Worm (Caenorhabditis elegans) whole organism, mixed stage, embryonic: Measurements from ENCODE around the gene R08D7.5.
"Not testable (repeated sequence)": the region's sequence is repeated elsewhere in the genome, so short reads cannot be mapped to it uniquely, and the experiment has no call there.

Experiments
- M03D4.4 ChIP-seq: sonication (generic microtip); optimal IDR thresholded peaks from 2 replicates; lab custom pipeline; 2017; ENCODE audit warnings: mild to moderate bottlenecking, missing genetic modification characterization, missing compliant biosample characterization
- bed-3 ChIP-seq: fragments of 200-800 bp; sonication (Bioruptor generic); optimal IDR thresholded peaks from 3 replicates; lab custom pipeline; 2018; ENCODE audit warnings: mild to moderate bottlenecking, missing genetic modification characterization, moderate library complexity, missing compliant biosample characterization
- ceh-39 ChIP-seq: fragments of 150-350 bp; optimal IDR thresholded peaks from 2 replicates; lab custom pipeline; 2014; ENCODE audit warnings: missing biosample characterization, missing genetic modification characterization
- ceh-43 ChIP-seq: fragments of 200-800 bp; sonication (Bioruptor generic); optimal IDR thresholded peaks from 2 replicates; lab custom pipeline; 2018; ENCODE audit warnings: mild to moderate bottlenecking, missing genetic modification characterization, moderate library complexity, missing compliant biosample characterization
- ceh-83 ChIP-seq: fragments of 200-800 bp; sonication (Bioruptor generic); optimal IDR thresholded peaks from 2 replicates; lab custom pipeline; 2018; ENCODE audit warnings: mild to moderate bottlenecking, missing genetic modification characterization, missing compliant biosample characterization
- ces-1 ChIP-seq: fragments of 150-350 bp; optimal IDR thresholded peaks from 2 replicates; lab custom pipeline; 2014; ENCODE audit warnings: missing biosample characterization, missing genetic modification reagents, missing genetic modification characterization
- cnd-1 ChIP-seq: fragments of 200-800 bp; sonication (Bioruptor generic); optimal IDR thresholded peaks from 2 replicates; lab custom pipeline; 2018; ENCODE audit warnings: mild to moderate bottlenecking, missing genetic modification characterization, missing compliant biosample characterization
- drap-1 ChIP-seq: fragments of 200-800 bp; sonication (Bioruptor generic); optimal IDR thresholded peaks from 3 replicates; lab custom pipeline; 2018; ENCODE audit warnings: mild to moderate bottlenecking, missing genetic modification characterization, missing compliant biosample characterization
- elt-1 ChIP-seq: sonication (generic microtip); optimal IDR thresholded peaks from 2 replicates; lab custom pipeline; 2017; ENCODE audit warnings: missing genetic modification characterization, mild to moderate bottlenecking, missing compliant biosample characterization, antibody characterized with exemption, moderate library complexity, borderline replicate concordance; ENCODE audit not compliant: insufficient read depth
- elt-3 ChIP-seq: fragments of 150-350 bp; optimal IDR thresholded peaks from 2 replicates; lab custom pipeline; 2014; ENCODE audit warnings: missing biosample characterization, missing genetic modification characterization
- ham-2 ChIP-seq: fragments of 200-800 bp; sonication (Bioruptor generic); optimal IDR thresholded peaks from 2 replicates; lab custom pipeline; 2018; ENCODE audit warnings: mild to moderate bottlenecking, missing genetic modification characterization, missing compliant biosample characterization
- hlh-1 ChIP-seq: fragments of 150-350 bp; optimal IDR thresholded peaks from 2 replicates; lab custom pipeline; 2014; ENCODE audit warnings: missing biosample characterization, missing genetic modification reagents, missing genetic modification characterization
- lin-13 ChIP-seq: fragments of 150-350 bp; optimal IDR thresholded peaks from 2 replicates; lab custom pipeline; 2014; ENCODE audit warnings: missing biosample characterization, missing genetic modification characterization
- lin-32 ChIP-seq: fragments of 200-800 bp; sonication (Bioruptor generic); optimal IDR thresholded peaks from 2 replicates; lab custom pipeline; 2018; ENCODE audit warnings: mild to moderate bottlenecking, missing genetic modification characterization, missing compliant biosample characterization
- lsy-2 ChIP-seq: fragments of 150-350 bp; optimal IDR thresholded peaks from 2 replicates; lab custom pipeline; 2014; ENCODE audit warnings: missing biosample characterization, missing genetic modification characterization
- mab-5 ChIP-seq: fragments of 150-350 bp; optimal IDR thresholded peaks from 2 replicates; lab custom pipeline; 2014; ENCODE audit warnings: missing biosample characterization, missing genetic modification characterization
- mep-1 ChIP-seq: fragments of 150-350 bp; optimal IDR thresholded peaks from 2 replicates; lab custom pipeline; 2017; ENCODE audit warnings: missing biosample characterization, missing genetic modification reagents, missing genetic modification characterization, inconsistent platforms
- mls-2 ChIP-seq: sonication (generic microtip); optimal IDR thresholded peaks from 2 replicates; lab custom pipeline; 2016; ENCODE audit warnings: mild to moderate bottlenecking, missing genetic modification characterization, moderate library complexity, missing compliant biosample characterization
- nhr-12 ChIP-seq: fragments of 150-350 bp; optimal IDR thresholded peaks from 2 replicates; lab custom pipeline; 2014; ENCODE audit warnings: missing biosample characterization, missing genetic modification characterization
- nhr-237 ChIP-seq: fragments of 150-350 bp; optimal IDR thresholded peaks from 2 replicates; lab custom pipeline; 2014; ENCODE audit warnings: missing biosample characterization, missing genetic modification characterization
- nhr-28 ChIP-seq: fragments of 150-350 bp; optimal IDR thresholded peaks from 2 replicates; lab custom pipeline; 2014; ENCODE audit warnings: missing biosample characterization, missing genetic modification characterization
- nhr-76 ChIP-seq: sonication (generic microtip); optimal IDR thresholded peaks from 2 replicates; lab custom pipeline; 2017; ENCODE audit warnings: missing biosample characterization, missing genetic modification characterization
- pha-4 ChIP-seq: fragments of 150-350 bp; optimal IDR thresholded peaks from 2 replicates; lab custom pipeline; 2018; ENCODE audit warnings: missing biosample characterization, missing genetic modification reagents, missing genetic modification characterization
- sem-2 ChIP-seq: fragments of 200-800 bp; sonication (Bioruptor generic); optimal IDR thresholded peaks from 2 replicates; lab custom pipeline; 2018; ENCODE audit warnings: mild to moderate bottlenecking, missing genetic modification characterization, missing compliant biosample characterization
- snpc-4 ChIP-seq: fragments of 150-350 bp; optimal IDR thresholded peaks from 2 replicates; lab custom pipeline; 2014; ENCODE audit warnings: missing biosample characterization, missing genetic modification characterization
- sptf-1 ChIP-seq: sonication (generic microtip); optimal IDR thresholded peaks from 2 replicates; lab custom pipeline; 2017; ENCODE audit warnings: mild to moderate bottlenecking, missing genetic modification characterization, moderate library complexity, missing compliant biosample characterization
- tbx-8 ChIP-seq: fragments of 200-800 bp; sonication (Bioruptor generic); optimal IDR thresholded peaks from 2 replicates; lab custom pipeline; 2018; ENCODE audit warnings: mild to moderate bottlenecking, missing genetic modification characterization, moderate library complexity, missing compliant biosample characterization
- unc-120 ChIP-seq: sonication (generic microtip); optimal IDR thresholded peaks from 2 replicates; lab custom pipeline; 2017; ENCODE audit warnings: missing genetic modification characterization, missing compliant biosample characterization; ENCODE audit not compliant: poor library complexity, severe bottlenecking
- unc-62 ChIP-seq: fragments of 150-350 bp; optimal IDR thresholded peaks from 2 replicates; lab custom pipeline; 2014; ENCODE audit warnings: missing biosample characterization, missing genetic modification reagents, missing genetic modification characterization
- zip-8 ChIP-seq: fragments of 150-350 bp; optimal IDR thresholded peaks from 2 replicates; lab custom pipeline; 2014; ENCODE audit warnings: missing biosample characterization, missing genetic modification characterization
- ztf-11 ChIP-seq: fragments of 150-350 bp; optimal IDR thresholded peaks from 2 replicates; lab custom pipeline; 2014; ENCODE audit warnings: missing biosample characterization, missing genetic modification characterization

R08D7.5 gene

ce11 chrIII:9001899-9002298, 28.0 kb downstream of the R08D7.5 start, which contains the start of gene rpn-6.2:
Gene rpn-6.2 (minus strand): TSS chrIII:9001999.
- TF ChIP-seq sem-2 (GFP tag; lab: Kevin White, UChicago), result no peak
- TF ChIP-seq bed-3, result no peak
- TF ChIP-seq ces-1 (GFP tag; lab: Kevin White, UChicago), result no peak
- TF ChIP-seq ceh-39 (tag; lab: Kevin White, UChicago), result no peak
- no peak for TF ChIP-seq ztf-11 (tag; lab: Kevin White, UChicago)
- TF ChIP-seq cnd-1 (tag; lab: Kevin White, UChicago), result no peak
- no peak for TF ChIP-seq ham-2 (GFP tag; lab: Kevin White, UChicago)
- TF ChIP-seq nhr-76 (tag; lab: Kevin White, UChicago), result no peak
- TF ChIP-seq nhr-12 (tag; lab: Kevin White, UChicago), result no peak
- TF ChIP-seq mls-2 (tag; lab: Kevin White, UChicago), result no peak
- no peak for TF ChIP-seq elt-3 (tag; lab: Kevin White, UChicago)
- no peak for TF ChIP-seq elt-1 (tag; lab: Kevin White, UChicago)

ce11 chrIII:9002545-9002944, 28.6 kb downstream of the R08D7.5 start, which contains the start of the genes F59B2.15 and zif-1:
Gene F59B2.15 (minus strand): TSS chrIII:9002645.
Gene zif-1 (plus strand): TSS chrIII:9002779.
- no peak for TF ChIP-seq cnd-1 (tag; lab: Kevin White, UChicago)
- no peak for TF ChIP-seq lin-32
- no peak for TF ChIP-seq hlh-1 (tag; lab: Kevin White, UChicago)
- TF ChIP-seq nhr-76 (tag; lab: Kevin White, UChicago), result no peak
- TF ChIP-seq ces-1 (GFP tag; lab: Kevin White, UChicago), result no peak
- no peak for TF ChIP-seq sptf-1 (tag; lab: Kevin White, UChicago)
- TF ChIP-seq elt-3 (tag; lab: Kevin White, UChicago), result no peak
- TF ChIP-seq snpc-4 (tag; lab: Kevin White, UChicago), result no peak
- TF ChIP-seq ceh-39 (tag; lab: Kevin White, UChicago), result no peak

- TF ChIP-seq lin-13 (no peak), cnd-1 (tag; lab: Kevin White, UChicago) (no peak), hlh-1 (tag; lab: Kevin White, UChicago) (no peak), ham-2 (GFP tag; lab: Kevin White, UChicago) (no peak), nhr-76 (tag; lab: Kevin White, UChicago) (no peak), sem-2 (GFP tag; lab: Kevin White, UChicago) (no peak), ces-1 (GFP tag; lab: Kevin White, UChicago) (no peak), zip-8 (tag; lab: Kevin White, UChicago) (no peak)
Observed at ce11 chrIII:9004658-9005057, 30.7 kb downstream of the R08D7.5 start.

ce11 chrIII:9005905-9006372, 32.0 kb downstream of the R08D7.5 start, which contains the start of gene rab-6.1:
Gene rab-6.1 (minus strand): TSS chrIII:9005955.
- TF ChIP-seq tbx-8 (GFP tag; lab: Kevin White, UChicago); sptf-1 (tag; lab: Kevin White, UChicago); ceh-43 (GFP tag; lab: Kevin White, UChicago): not testable (repeated sequence)

- TF ChIP-seq lin-32 (no peak), bed-3 (no peak), ham-2 (GFP tag; lab: Kevin White, UChicago) (no peak), ceh-43 (GFP tag; lab: Kevin White, UChicago) (no peak), nhr-28 (tag; lab: Kevin White, UChicago) (no peak), pha-4 (tag; lab: Kevin White, UChicago) (peak; percentile 22), sptf-1 (tag; lab: Kevin White, UChicago) (peak; percentile 10), nhr-76 (tag; lab: Kevin White, UChicago) (no peak), nhr-237 (tag; lab: Kevin White, UChicago) (no peak), lin-13 (no peak), mls-2 (tag; lab: Kevin White, UChicago) (no peak), ces-1 (GFP tag; lab: Kevin White, UChicago) (no peak), unc-62 (peak; percentile 69), lsy-2 (tag; lab: Kevin White, UChicago) (no peak), mab-5 (tag; lab: Kevin White, UChicago) (no peak), cnd-1 (tag; lab: Kevin White, UChicago) (peak; percentile 24), hlh-1 (tag; lab: Kevin White, UChicago) (peak; percentile 87), M03D4.4 (tag; lab: Kevin White, UChicago) (no peak), sem-2 (GFP tag; lab: Kevin White, UChicago) (no peak), nhr-12 (tag; lab: Kevin White, UChicago) (peak; percentile 57), zip-8 (tag; lab: Kevin White, UChicago) (no peak), tbx-8 (GFP tag; lab: Kevin White, UChicago) (no peak), elt-3 (tag; lab: Kevin White, UChicago) (no peak), unc-120 (tag; lab: Kevin White, UChicago) (peak; percentile 67), drap-1 (GFP tag; lab: Kevin White, UChicago) (peak; percentile 59), ceh-83 (GFP tag; lab: Kevin White, UChicago) (no peak), ceh-39 (tag; lab: Kevin White, UChicago) (no peak), elt-1 (tag; lab: Kevin White, UChicago) (no peak), mep-1 (no peak)
Observed at ce11 chrIII:9007183-9007582, 33.3 kb downstream of the R08D7.5 start.
